Fruit fly (Drosophila melanogaster): ENCODE measurements around the gene CG13857.

Gene CG13857

dm6 chr3R:22358810-22359209, 35.1 kb downstream of the CG13857 start (continued):
- TF ChIP-seq maf-S (GFP tag; optimal IDR thresholded peaks at IDR 0.05) = peak; percentile 12
- TF ChIP-seq Doc2 (GFP tag; IDR thresholded peaks at IDR 0.05) = 0 out of 2 replicates have a peak, but pooled peaks have one; percentile 12
- peak; percentile 75 for TF ChIP-seq CG11504 (tag; optimal IDR thresholded peaks at IDR 0.05)
- TF ChIP-seq CG11247 (GFP tag; IDR thresholded peaks at IDR 0.05) = peak; percentile 77
- no peak for TF ChIP-seq D (optimal IDR thresholded peaks at IDR 0.05)
- peak; percentile 82 for TF ChIP-seq D (GFP tag; optimal IDR thresholded peaks at IDR 0.05)
- TF ChIP-seq CG12744 (GFP tag; optimal IDR thresholded peaks at IDR 0.05) = peak; percentile 34
- TF ChIP-seq Med (GFP tag) = peak; percentile 76
- peak; percentile 24; the same call in 1 of the 2 replicates for TF ChIP-seq esg (GFP tag; conservative IDR thresholded peaks at IDR 0.05)
- peak; percentile 20 for TF ChIP-seq gro (GFP tag; optimal IDR thresholded peaks at IDR 0.05)
- peak; percentile 33 for TF ChIP-seq HmgZ (tag; optimal IDR thresholded peaks at IDR 0.05)
- TF ChIP-seq kah (GFP tag; optimal IDR thresholded peaks at IDR 0.05) = peak; percentile 32
- peak; percentile 82 for TF ChIP-seq dysf (GFP tag; IDR thresholded peaks at IDR 0.05)
- no peak for TF ChIP-seq zen2 (GFP tag; IDR thresholded peaks at IDR 0.05; ENCODE audit: partially characterized antibody)
- peak; percentile 79 for TF ChIP-seq CG17328 (GFP tag; IDR thresholded peaks at IDR 0.05)
- TF ChIP-seq CG8944 (GFP tag; optimal IDR thresholded peaks at IDR 0.05) = peak; percentile 53
- TF ChIP-seq CoRest (tag; optimal IDR thresholded peaks at IDR 0.05) = peak; percentile 68
- TF ChIP-seq Dfd (GFP tag; optimal IDR thresholded peaks at IDR 0.05) = no peak
- peak; percentile 6 for TF ChIP-seq scrt (GFP tag; optimal IDR thresholded peaks at IDR 0.05)
- peak; percentile 56 for TF ChIP-seq ems (GFP tag; optimal IDR thresholded peaks at IDR 0.05)
- TF ChIP-seq chif (GFP tag; optimal IDR thresholded peaks at IDR 0.05) = peak; percentile 52 to 60
- TF ChIP-seq CG7987 (GFP tag; optimal IDR thresholded peaks at IDR 0.05) = peak; percentile 82
- TF ChIP-seq Gsc (GFP tag; IDR thresholded peaks at IDR 0.05) = no peak
- TF ChIP-seq Six4 (GFP tag; optimal IDR thresholded peaks at IDR 0.05) = peak; percentile 59
- TF ChIP-seq Atf-2 (GFP tag; optimal IDR thresholded peaks at IDR 0.05) = peak; percentile 61
- TF ChIP-seq CG14050 (GFP tag; IDR thresholded peaks at IDR 0.05) = peak; percentile 52; the same call in 1 of the 3 replicates
- TF ChIP-seq Nf-YB (GFP tag; optimal IDR thresholded peaks at IDR 0.05) = peak; percentile 59
- TF ChIP-seq CG18764 (GFP tag; optimal IDR thresholded peaks at IDR 0.05) = peak; percentile 84
- no peak for TF ChIP-seq sens-2 (GFP tag; IDR thresholded peaks at IDR 0.05)
- TF ChIP-seq chm (GFP tag; IDR thresholded peaks at IDR 0.05) = peak; percentile 77
- peak; percentile 63 for TF ChIP-seq CG17802 (tag; optimal IDR thresholded peaks at IDR 0.05)
- TF ChIP-seq Hsf (GFP tag; optimal IDR thresholded peaks at IDR 0.05) = peak; percentile 51
- TF ChIP-seq CG7357 (GFP tag; IDR thresholded peaks at IDR 0.05) = peak; percentile 35; the same call in 1 of the 3 replicates
- peak; percentile 77 for TF ChIP-seq PHDP (tag; optimal IDR thresholded peaks at IDR 0.05)
- no peak for TF ChIP-seq aop (GFP tag; IDR thresholded peaks at IDR 0.05)
- peak; percentile 73 for TF ChIP-seq tap (tag; optimal IDR thresholded peaks at IDR 0.05)
- TF ChIP-seq trem (tag; optimal IDR thresholded peaks at IDR 0.05) = peak; percentile 52
- TF ChIP-seq ranshi (GFP tag; IDR thresholded peaks at IDR 0.05) = peak; percentile 56
- TF ChIP-seq lmd (GFP tag; IDR thresholded peaks at IDR 0.05) = peak; percentile 54
- no peak for TF ChIP-seq prd (optimal IDR thresholded peaks at IDR 0.05)
- TF ChIP-seq prd (GFP tag; IDR thresholded peaks at IDR 0.05) = peak; percentile 79
- TF ChIP-seq CG17186 (GFP tag; optimal IDR thresholded peaks at IDR 0.05) = peak; percentile 54
- peak; percentile 71 for TF ChIP-seq CG4730 (GFP tag; IDR thresholded peaks at IDR 0.05)
- peak; percentile 81 for TF ChIP-seq CG1529 (GFP tag; optimal IDR thresholded peaks at IDR 0.05)
- TF ChIP-seq klu (GFP tag; IDR thresholded peaks at IDR 0.05) = no peak
- TF ChIP-seq CG1792 (GFP tag; optimal IDR thresholded peaks at IDR 0.05) = peak; percentile 73
- TF ChIP-seq tio (GFP tag; optimal IDR thresholded peaks at IDR 0.05) = peak; percentile 61
- no peak for TF ChIP-seq mirr (GFP tag; optimal IDR thresholded peaks at IDR 0.05)
- TF ChIP-seq fd96Cb (tag; optimal IDR thresholded peaks at IDR 0.05) = peak; percentile 77
- TF ChIP-seq CG1603 (tag; optimal IDR thresholded peaks at IDR 0.05) = peak; percentile 85
- no peak for TF ChIP-seq mam (GFP tag; optimal IDR thresholded peaks at IDR 0.05)
- peak; percentile 83 for TF ChIP-seq CG17361 (GFP tag; IDR thresholded peaks at IDR 0.05)
